Fruit fly (Drosophila melanogaster): ENCODE measurements around the gene Grip.

DNA sequence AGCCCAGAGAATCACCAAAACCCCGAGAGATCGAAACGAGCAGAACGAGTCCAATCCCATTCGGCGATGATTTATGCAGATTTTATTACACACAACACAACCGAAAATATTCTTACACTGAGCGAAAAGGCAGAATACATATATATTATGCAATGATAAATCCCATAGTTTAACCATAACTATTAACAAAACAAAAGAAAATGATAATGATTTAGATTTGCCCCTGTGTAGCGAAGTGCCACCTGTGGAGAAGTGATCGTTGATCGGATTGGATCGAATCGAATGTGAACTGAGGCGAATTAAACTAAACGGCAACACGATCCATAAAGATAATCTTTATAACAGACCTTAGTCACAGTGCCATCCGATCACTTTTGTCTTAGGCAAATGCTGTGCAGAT lies 62.9 kb downstream of the Grip start:
- TF ChIP-seq Crg-1 (GFP tag; optimal IDR thresholded peaks at IDR 0.05) = no peak
- TF ChIP-seq CG11617 (GFP tag; optimal IDR thresholded peaks at IDR 0.05) = no peak
- TF ChIP-seq toe (GFP tag; optimal IDR thresholded peaks at IDR 0.05) = no peak
- TF ChIP-seq CG1620 (GFP tag; optimal IDR thresholded peaks at IDR 0.05) = no peak
- no peak for TF ChIP-seq Hr96 (GFP tag; optimal IDR thresholded peaks at IDR 0.05)
- TF ChIP-seq CG5204 (GFP tag; optimal IDR thresholded peaks at IDR 0.05) = no peak
